Fruit fly (Drosophila melanogaster) whole organism, adult: Measurements from ENCODE around the gene CG32086.

ENCODE experiments used
- CG1620 ChIP-seq: fragments of 200-800 bp; sonication (Bioruptor generic); optimal IDR thresholded peaks from 2 replicates; lab custom pipeline; 2016; ENCODE audit warnings: missing biosample characterization, missing genetic modification characterization
- CG33017 ChIP-seq: fragments of 200-800 bp; sonication (Bioruptor generic); optimal IDR thresholded peaks from 2 replicates; lab custom pipeline; 2018; ENCODE audit warnings: missing biosample characterization, mild to moderate bottlenecking, missing genetic modification characterization, moderate library complexity
- CG5204 ChIP-seq: fragments of 200-800 bp; sonication (Bioruptor generic); optimal IDR thresholded peaks from 2 replicates; lab custom pipeline; 2016; ENCODE audit warnings: missing biosample characterization, missing genetic modification characterization
- kay ChIP-seq: fragments of 200-800 bp; sonication (Bioruptor generic); peaks from one replicate; lab custom pipeline; 2016; ENCODE audit warnings: missing biosample characterization, missing genetic modification characterization, borderline replicate concordance
- tj ChIP-seq: fragments of 200-800 bp; sonication (Bioruptor generic); optimal IDR thresholded peaks from 3 replicates; lab custom pipeline; 2017; ENCODE audit warnings: missing biosample characterization, mild to moderate bottlenecking, missing genetic modification characterization, moderate library complexity

DNA sequence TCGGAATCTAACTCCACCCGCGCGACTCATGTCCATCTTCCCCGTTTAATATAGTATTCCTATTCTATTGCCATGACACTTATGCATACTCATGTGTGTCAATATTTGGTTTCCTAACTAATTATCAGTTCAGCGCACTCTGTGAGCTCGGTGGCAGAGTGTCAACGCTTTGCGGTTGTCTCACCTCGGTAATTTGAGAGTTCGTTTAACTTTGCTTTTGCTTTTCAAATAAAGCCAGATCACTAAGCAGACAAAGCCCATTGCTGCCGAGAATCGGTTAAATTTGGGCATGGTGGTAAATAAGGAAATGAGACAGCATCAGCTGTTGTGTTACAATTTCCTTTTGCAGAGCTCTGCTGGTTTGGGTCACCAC is 43.5 kb downstream of the CG32086 start:
- TF ChIP-seq CG1620 (GFP tag; lab: Kevin White, UChicago) (no peak), CG33017 (tag; lab: Kevin White, UChicago) (no peak), kay (GFP tag; lab: Kevin White, UChicago) (no peak), tj (GFP tag; lab: Kevin White, UChicago) (no peak), CG5204 (GFP tag; lab: Kevin White, UChicago) (no peak)
